Worm (Caenorhabditis elegans) whole organism, L4 larva: ENCODE measurements around the gene F13A2.5.
A peak's percentile ranks its signal among the peaks of the same experiment; 100 is the strongest.

Source experiments
- F49E8.2 ChIP-seq: sonication (generic microtip); optimal IDR thresholded peaks from 2 replicates; lab custom pipeline; 2016; ENCODE audit warnings: missing compliant biosample characterization, mild to moderate bottlenecking, missing genetic modification characterization, borderline replicate concordance
- T20F7.1 ChIP-seq: fragments of 200-800 bp; sonication (Bioruptor generic); optimal IDR thresholded peaks from 2 replicates; lab custom pipeline; 2018; ENCODE audit warnings: mild to moderate bottlenecking, missing genetic modification characterization, missing compliant biosample characterization
- T26A8.4 ChIP-seq: fragments of 200-800 bp; sonication (Bioruptor generic); IDR thresholded peaks from 2 replicates; pipeline ENCODE4 v1.3.6; 2022; ENCODE audit warnings: missing genetic modification characterization, missing compliant biosample characterization
- Y75B8A.6 ChIP-seq: fragments of 200-800 bp; sonication (Bioruptor generic); IDR thresholded peaks from 2 replicates; pipeline ENCODE4 v1.3.6; 2022; ENCODE audit warnings: missing genetic modification reagents, missing genetic modification characterization, missing compliant biosample characterization
- ZK337.2 ChIP-seq: fragments of 200-800 bp; sonication (Bioruptor generic); IDR thresholded peaks from 2 replicates; pipeline ENCODE4 v1.3.6; 2022; ENCODE audit warnings: missing genetic modification reagents, missing genetic modification characterization, missing compliant biosample characterization
- aha-1 ChIP-seq: fragments of 150-350 bp; peaks from one replicate; lab custom pipeline; 2014; ENCODE audit warnings: missing biosample characterization, missing genetic modification characterization
- aly-2 ChIP-seq: sonication (generic microtip); optimal IDR thresholded peaks from 2 replicates; lab custom pipeline; 2018; ENCODE audit warnings: missing biosample characterization, missing genetic modification characterization
- ceh-44 ChIP-seq: fragments of 200-800 bp; sonication (Bioruptor generic); IDR thresholded peaks from 2 replicates; pipeline ENCODE4 v1.3.6; 2022; ENCODE audit warnings: missing genetic modification reagents, missing genetic modification characterization, missing compliant biosample characterization
- ceh-82 ChIP-seq: sonication (generic microtip); optimal IDR thresholded peaks from 2 replicates; lab custom pipeline; 2017; ENCODE audit warnings: missing biosample characterization, missing genetic modification characterization
- ces-1 ChIP-seq: fragments of 150-350 bp; sonication (generic microtip); optimal IDR thresholded peaks from 4 replicates; lab custom pipeline; 2014; ENCODE audit warnings: missing biosample characterization, missing genetic modification reagents, missing genetic modification characterization
- ctbp-1 ChIP-seq: fragments of 200-800 bp; sonication (Bioruptor generic); IDR thresholded peaks from 2 replicates; pipeline ENCODE4 v1.3.6; 2022; ENCODE audit warnings: missing genetic modification reagents, missing genetic modification characterization, missing compliant biosample characterization
- daf-16 ChIP-seq, 3 experiments: sonication (generic microtip); optimal IDR thresholded peaks; 2 replicates each; lab custom pipeline; 2016 to 2017; ENCODE audit warnings: missing genetic modification characterization in 3 of 3, missing genetic modification reagents in 3 of 3, mild to moderate bottlenecking in 2 of 3, missing compliant biosample characterization in 2 of 3, missing biosample characterization in 1 of 3, moderate library complexity in 1 of 3
- dmd-8 ChIP-seq: fragments of 200-800 bp; sonication (Bioruptor generic); IDR thresholded peaks from 2 replicates; pipeline ENCODE4 v1.3.6; 2022; ENCODE audit warnings: missing genetic modification characterization, missing compliant biosample characterization
- dpl-1 ChIP-seq: fragments of 150-350 bp; optimal IDR thresholded peaks from 2 replicates; lab custom pipeline; 2014; ENCODE audit warnings: missing biosample characterization, missing genetic modification reagents, missing genetic modification characterization
- egl-27 ChIP-seq: sonication (generic microtip); optimal IDR thresholded peaks from 3 replicates; lab custom pipeline; 2017; ENCODE audit warnings: missing biosample characterization, missing genetic modification reagents, missing genetic modification characterization
- fos-1 ChIP-seq: fragments of 150-350 bp; optimal IDR thresholded peaks from 2 replicates; lab custom pipeline; 2014; ENCODE audit warnings: missing biosample characterization, missing genetic modification characterization
- gei-8 ChIP-seq: fragments of 200-800 bp; sonication (Bioruptor generic); optimal IDR thresholded peaks from 2 replicates; lab custom pipeline; 2018; ENCODE audit warnings: mild to moderate bottlenecking, missing genetic modification characterization, missing compliant biosample characterization
- hif-1 ChIP-seq, 2 experiments: sonication (generic microtip); optimal IDR thresholded peaks; 2 replicates each; lab custom pipeline; 2016 to 2017; ENCODE audit warnings: missing compliant biosample characterization in 2 of 2, missing genetic modification characterization in 2 of 2, missing genetic modification reagents in 2 of 2, missing genotype in 2 of 2, mild to moderate bottlenecking in 1 of 2
- hlh-11 ChIP-seq: fragments of 200-800 bp; sonication (Bioruptor generic); optimal IDR thresholded peaks from 2 replicates; lab custom pipeline; 2018; ENCODE audit warnings: mild to moderate bottlenecking, missing genetic modification characterization, missing compliant biosample characterization
- hlh-30 ChIP-seq: sonication (generic microtip); optimal IDR thresholded peaks from 2 replicates; lab custom pipeline; 2017; ENCODE audit warnings: antibody characterized with exemption, mild to moderate bottlenecking, missing genetic modification characterization, missing compliant biosample characterization; ENCODE audit not compliant: insufficient read depth
- lin-15B ChIP-seq: fragments of 150-350 bp; sonication (generic microtip); optimal IDR thresholded peaks from 3 replicates; lab custom pipeline; 2014; ENCODE audit warnings: missing biosample characterization, missing genetic modification characterization
- madf-5 ChIP-seq, 2 experiments: fragments of 200-800 bp; sonication (Bioruptor generic); IDR thresholded peaks; 2 replicates each; pipeline ENCODE4 v1.3.6; 2022; ENCODE audit warnings: missing compliant biosample characterization in 2 of 2, missing genetic modification characterization in 2 of 2
- mdl-1 ChIP-seq, 2 experiments: fragments of 150-350 bp in 1 of 2; sonication (generic microtip) in 1 of 2; optimal IDR thresholded peaks; 2 replicates each; lab custom pipeline; 2014 to 2017; ENCODE audit warnings: missing biosample characterization in 2 of 2, missing genetic modification characterization in 2 of 2
- nhr-102 ChIP-seq: sonication (generic microtip); optimal IDR thresholded peaks from 2 replicates; lab custom pipeline; 2016; ENCODE audit warnings: mild to moderate bottlenecking, missing genetic modification characterization, moderate library complexity, missing compliant biosample characterization
- nhr-237 ChIP-seq: sonication (generic microtip); optimal IDR thresholded peaks from 2 replicates; lab custom pipeline; 2017; ENCODE audit warnings: missing biosample characterization, missing genetic modification characterization
- nhr-41 ChIP-seq: fragments of 200-800 bp; sonication (Bioruptor generic); IDR thresholded peaks from 2 replicates; pipeline ENCODE4 v1.3.6; 2022; ENCODE audit warnings: missing genetic modification reagents, missing genetic modification characterization, missing compliant biosample characterization
- nhr-42 ChIP-seq: fragments of 200-800 bp; sonication (Bioruptor generic); IDR thresholded peaks from 2 replicates; pipeline ENCODE4 v1.3.6; 2022; ENCODE audit warnings: missing genetic modification characterization, missing compliant biosample characterization
- nhr-6 ChIP-seq: fragments of 150-350 bp; optimal IDR thresholded peaks from 2 replicates; lab custom pipeline; 2014; ENCODE audit warnings: missing biosample characterization, missing genetic modification characterization
- nhr-77 ChIP-seq: fragments of 150-350 bp; optimal IDR thresholded peaks from 2 replicates; lab custom pipeline; 2014; ENCODE audit warnings: missing biosample characterization, missing genetic modification characterization
- php-3 ChIP-seq: fragments of 200-800 bp; sonication (Bioruptor generic); IDR thresholded peaks from 2 replicates; pipeline ENCODE4 v1.3.6; 2022; ENCODE audit warnings: missing genetic modification reagents, missing genetic modification characterization, missing compliant biosample characterization
- pqm-1 ChIP-seq: sonication (generic microtip); optimal IDR thresholded peaks from 2 replicates; lab custom pipeline; 2017; ENCODE audit warnings: missing biosample characterization, missing genetic modification characterization
- sdz-12 ChIP-seq: fragments of 200-800 bp; sonication (Bioruptor generic); optimal IDR thresholded peaks from 2 replicates; lab custom pipeline; 2018; ENCODE audit warnings: mild to moderate bottlenecking, missing genetic modification characterization, missing compliant biosample characterization
- snpc-4 ChIP-seq: fragments of 150-350 bp; optimal IDR thresholded peaks from 2 replicates; lab custom pipeline; 2014; ENCODE audit warnings: missing biosample characterization, missing genetic modification characterization
- spr-3 ChIP-seq: fragments of 200-800 bp; sonication (Bioruptor generic); optimal IDR thresholded peaks from 2 replicates; lab custom pipeline; 2018; ENCODE audit warnings: mild to moderate bottlenecking, missing genetic modification characterization, missing compliant biosample characterization
- tag-97 ChIP-seq: fragments of 200-800 bp; sonication (Bioruptor generic); IDR thresholded peaks from 2 replicates; pipeline ENCODE4 v1.3.6; 2022; ENCODE audit warnings: missing genetic modification characterization, missing compliant biosample characterization
- unc-62 ChIP-seq, 3 experiments: fragments of 150-350 bp in 1 of 3; sonication (generic microtip); optimal IDR thresholded peaks in 2 of 3; peaks in 1 of 3; 1 replicate in 1 of 3; 2 replicates in 2 of 3; lab custom pipeline; 2014 to 2017; ENCODE audit warnings: missing biosample characterization in 3 of 3, missing genetic modification characterization in 3 of 3, missing genetic modification reagents in 3 of 3, missing genotype in 1 of 3
- zip-11 ChIP-seq: fragments of 200-800 bp; sonication (Bioruptor generic); IDR thresholded peaks from 2 replicates; pipeline ENCODE4 v1.3.6; 2022; ENCODE audit warnings: missing genetic modification characterization, missing compliant biosample characterization

The F13A2.5 gene

DNA sequence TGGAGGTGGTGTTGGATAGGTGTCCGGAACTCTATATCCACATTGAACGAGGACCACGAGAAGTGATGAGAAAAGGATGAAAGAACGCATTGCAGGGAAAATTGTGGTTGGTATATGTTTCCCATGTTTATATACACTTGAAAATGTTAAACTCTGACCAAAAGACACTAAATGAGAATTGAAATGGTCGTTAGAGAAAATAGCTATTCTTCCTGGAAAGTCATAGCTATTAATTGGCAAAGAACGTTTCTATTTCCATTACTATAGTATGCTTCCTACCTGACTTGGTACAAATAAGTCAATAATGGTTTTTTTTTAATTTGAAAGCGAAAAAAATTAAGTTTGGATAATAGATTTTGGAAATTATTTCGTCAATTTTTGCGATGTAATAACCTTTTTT lies 14.9 kb upstream of the F13A2.5 start, which contains the start of gene Y47D7A.18:
Gene Y47D7A.18 (minus strand): TSS at position 101 of the 400 bp plus-strand sequence.
- peak in 1 of 2 experiments; percentile 31 for TF ChIP-seq unc-62 (GFP tag; optimal IDR thresholded peaks at IDR 0.05 in 1 of 2; lab: Kevin White, UChicago)
- no peak for TF ChIP-seq unc-62 (tag; optimal IDR thresholded peaks at IDR 0.05; lab: Kevin White, UChicago)
- TF ChIP-seq ZK337.2 (GFP tag; lab: Robert Waterston, UW), result no peak

DNA sequence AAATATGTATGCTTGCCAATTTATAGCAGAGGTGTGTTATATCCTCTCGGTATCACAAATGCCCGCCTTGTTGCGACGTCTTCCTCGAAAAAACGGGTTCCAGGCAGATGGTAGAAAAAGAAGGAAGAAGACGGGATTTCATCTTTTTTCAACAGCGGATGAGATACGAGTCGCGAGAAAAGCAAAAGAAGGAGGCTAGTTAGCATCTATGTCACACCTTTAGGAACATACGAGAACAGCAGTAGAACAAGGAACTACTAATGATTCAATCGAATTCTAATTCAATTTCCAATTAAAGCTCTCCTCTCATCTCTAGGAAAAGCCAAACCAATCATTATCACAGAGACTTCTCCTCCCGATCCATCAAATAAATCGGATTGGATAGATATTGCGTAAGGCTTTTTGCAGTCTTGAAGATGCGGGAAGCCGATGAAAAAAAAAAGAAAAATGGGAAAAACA lies 12.9 kb upstream of the F13A2.5 start, which contains the start of gene grl-5:
Gene grl-5 (minus strand): TSS at position 51 of the 459 bp plus-strand sequence.
- peak in 1 of 2 experiments; percentile 84 for TF ChIP-seq unc-62 (GFP tag; optimal IDR thresholded peaks at IDR 0.05 in 1 of 2; lab: Kevin White, UChicago)
- no peak for TF ChIP-seq unc-62 (tag; optimal IDR thresholded peaks at IDR 0.05; lab: Kevin White, UChicago)
- TF ChIP-seq ceh-82 (tag; lab: Kevin White, UChicago), result no peak
- TF ChIP-seq aha-1 (tag; lab: Kevin White, UChicago), result peak; percentile 94
- TF ChIP-seq hlh-11 (tag; lab: Kevin White, UChicago), result peak; percentile 41

DNA sequence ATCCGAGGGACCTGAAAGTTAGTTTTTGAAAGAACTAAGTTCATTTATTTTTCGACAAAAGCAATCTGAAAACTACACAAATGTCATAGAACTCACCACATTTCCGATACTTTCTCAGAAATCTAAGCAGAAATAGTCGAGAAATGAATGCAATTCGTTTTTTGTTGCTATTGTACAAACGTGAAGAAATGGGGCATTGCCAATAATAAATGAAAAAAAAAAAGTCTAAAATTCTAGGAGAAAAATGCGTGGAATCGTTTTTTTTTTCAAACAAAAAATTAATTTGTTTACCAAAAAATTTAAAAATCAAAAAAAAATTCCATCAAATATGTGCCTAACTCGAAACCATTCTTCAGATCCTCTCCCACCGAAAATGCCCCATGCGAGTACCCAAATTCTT lies 9.9 kb upstream of the F13A2.5 start, which contains the start of gene Y47D7A.17:
Gene Y47D7A.17 (minus strand): TSS at position 101 of the 400 bp plus-strand sequence.
- TF ChIP-seq nhr-237 (tag; lab: Kevin White, UChicago) (no peak), sdz-12 (GFP tag; lab: Kevin White, UChicago) (no peak), madf-5 (GFP tag; IDR thresholded peaks at IDR 0.05; lab: Robert Waterston, UW) (no peak), T20F7.1 (GFP tag; lab: Kevin White, UChicago) (no peak), egl-27 (no peak), F49E8.2 (tag; lab: Kevin White, UChicago) (no peak), ces-1 (no peak), Y75B8A.6 (GFP tag; lab: Robert Waterston, UW) (no peak)

DNA sequence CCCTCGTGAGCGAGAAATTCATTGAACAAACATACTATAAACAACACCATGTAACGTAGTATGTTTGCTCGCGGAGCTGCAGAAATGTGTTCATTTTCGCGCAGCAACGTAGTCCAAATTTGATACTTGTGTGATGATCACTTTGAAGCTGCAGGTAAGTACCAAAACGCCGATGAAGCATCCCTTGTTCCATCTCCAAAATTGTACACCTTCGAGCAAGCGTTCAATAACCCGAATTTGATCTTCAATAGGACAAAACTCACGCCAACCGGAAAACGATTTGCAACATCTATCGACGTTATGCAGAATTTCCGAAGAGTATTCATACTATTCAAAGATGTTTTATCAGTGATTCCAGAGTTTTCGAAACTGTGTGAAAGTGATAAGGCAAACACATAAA lies 8.9 kb upstream of the F13A2.5 start, which contains the start of gene Y47D7A.3:
Gene Y47D7A.3 (plus strand): TSS at position 301 of the 400 bp plus-strand sequence.
- TF ChIP-seq dmd-8 (GFP tag; lab: Robert Waterston, UW) (no peak), ceh-82 (tag; lab: Kevin White, UChicago) (no peak), daf-16 (GFP tag; optimal IDR thresholded peaks at IDR 0.05; lab: Kevin White, UChicago) (no peak), daf-16 (tag; optimal IDR thresholded peaks at IDR 0.05; lab: Kevin White, UChicago) (no peak), ceh-44 (no peak), pqm-1 (tag; lab: Kevin White, UChicago) (no peak), madf-5 (GFP tag; IDR thresholded peaks at IDR 0.05; lab: Robert Waterston, UW) (no peak), spr-3 (no peak), T26A8.4 (GFP tag; lab: Robert Waterston, UW) (no peak), nhr-102 (tag; lab: Kevin White, UChicago) (no peak), zip-11 (GFP tag; lab: Robert Waterston, UW) (no peak), aly-2 (no peak), nhr-42 (no peak), hlh-30 (no peak), tag-97 (GFP tag; lab: Robert Waterston, UW) (no peak)

DNA sequence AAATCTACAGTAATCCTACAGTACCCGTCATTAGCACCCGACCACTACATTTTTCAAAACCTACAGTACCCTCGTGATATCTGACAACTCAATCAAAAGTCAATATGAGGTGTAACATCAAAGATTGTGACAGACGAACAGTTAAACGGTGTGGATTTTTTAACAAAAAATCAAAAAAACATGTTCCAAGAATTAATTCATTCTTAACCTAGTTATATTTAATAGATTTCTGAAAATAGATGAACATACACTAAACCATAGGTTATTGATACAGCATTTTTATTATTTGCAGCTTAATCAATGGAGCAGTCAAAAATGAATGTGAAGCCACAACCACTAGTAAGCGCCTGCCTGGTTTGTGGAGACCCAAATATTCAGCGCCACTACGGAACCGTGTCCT lies 5.8 kb upstream of the F13A2.5 start, which contains the start of gene nhr-118:
Gene nhr-118 (plus strand): TSS at position 301 of the 400 bp plus-strand sequence.
- TF ChIP-seq dpl-1 (GFP tag; lab: Kevin White, UChicago), result no peak
- TF ChIP-seq aha-1 (tag; lab: Kevin White, UChicago), result peak; percentile 9

ce11 chrV:4400118-4400517 lies 1.6 kb downstream of the F13A2.5 start, which contains the start of gene F13A2.4:
TSS of gene F13A2.4 (minus strand) at chrV:4400218.
- TF ChIP-seq nhr-77 (tag; lab: Kevin White, UChicago) (no peak), mdl-1 (tag; optimal IDR thresholded peaks at IDR 0.05; lab: Kevin White, UChicago) (no peak), nhr-41 (GFP tag; lab: Robert Waterston, UW) (no peak), T26A8.4 (GFP tag; lab: Robert Waterston, UW) (no peak), spr-3 (no peak), nhr-6 (tag; lab: Kevin White, UChicago) (no peak), php-3 (GFP tag; lab: Robert Waterston, UW) (no peak), gei-8 (no peak), dmd-8 (GFP tag; lab: Robert Waterston, UW) (no peak), hif-1 (tag; optimal IDR thresholded peaks at IDR 0.05; lab: Kevin White, UChicago) (no peak), ctbp-1 (GFP tag; lab: Robert Waterston, UW) (no peak), lin-15B (tag; lab: Kevin White, UChicago) (no peak), fos-1 (tag; lab: Kevin White, UChicago) (no peak), nhr-237 (tag; lab: Kevin White, UChicago) (no peak), snpc-4 (no peak)
- TF ChIP-seq, all 104 proteins: peak for 0
